Comparison of ENCODE assay signal across 2 worm cellular contexts in genomic region chrII:12866079-12866478, ce11.
TF ChIP-seq lines count a peak whose summit lies in the region.

No protein-coding gene starts in this region.

TF ChIP-seq in whole organism, L4 larva, 104 proteins besides CTCF, POLR2A, EP300 and RAD21:
- TF ChIP-seq nhr-77 (tag; optimal IDR thresholded peaks at IDR 0.05; lab: Kevin White, UChicago), result peak; percentile 1
- TF ChIP-seq F49E8.2 (tag; optimal IDR thresholded peaks at IDR 0.05; lab: Kevin White, UChicago; ENCODE audit: borderline replicate concordance), result no peak
- no peak for TF ChIP-seq mdl-1 (tag; optimal IDR thresholded peaks at IDR 0.05; lab: Kevin White, UChicago)
- TF ChIP-seq ZK337.2 (GFP tag; IDR thresholded peaks at IDR 0.05; lab: Robert Waterston, UW), result no peak
- no peak for TF ChIP-seq Y105C5A.15 (GFP tag; IDR thresholded peaks at IDR 0.05; lab: Robert Waterston, UW)
- no peak for TF ChIP-seq duxl-1 (tag; optimal IDR thresholded peaks at IDR 0.05; lab: Kevin White, UChicago; ENCODE audit: poor library complexity)
- TF ChIP-seq T26A8.4 (GFP tag; IDR thresholded peaks at IDR 0.05; lab: Robert Waterston, UW), result 0 out of 2 replicates have a peak, but pooled peaks have one; percentile 13
- TF ChIP-seq F44E2.7 (GFP tag; IDR thresholded peaks at IDR 0.05; lab: Robert Waterston, UW), result 0 out of 2 replicates have a peak, but pooled peaks have one; percentile 25
- no peak for TF ChIP-seq vab-7 (GFP tag; IDR thresholded peaks at IDR 0.05; lab: Robert Waterston, UW)
- TF ChIP-seq aha-1 (tag; lab: Kevin White, UChicago), result peak; percentile 85
- no peak for TF ChIP-seq lin-13 (GFP tag; optimal IDR thresholded peaks at IDR 0.05; lab: Kevin White, UChicago)
- TF ChIP-seq ama-1 (optimal IDR thresholded peaks at IDR 0.05; lab: Kevin White, UChicago), result peak; percentile 56
- 0 out of 2 replicates have a peak, but pooled peaks have one; percentile 60 for TF ChIP-seq dmd-8 (GFP tag; IDR thresholded peaks at IDR 0.05; lab: Robert Waterston, UW)
- TF ChIP-seq jun-1 (tag; optimal IDR thresholded peaks at IDR 0.05; lab: Kevin White, UChicago), result no peak
- TF ChIP-seq mep-1 (tag; optimal IDR thresholded peaks at IDR 0.05; lab: Kevin White, UChicago), result no peak

TF ChIP-seq in whole organism, young adult, 124 proteins besides CTCF, POLR2A, EP300 and RAD21:
- TF ChIP-seq F52B5.7 (tag; optimal IDR thresholded peaks at IDR 0.05; lab: Kevin White, UChicago), result peak; percentile 17
- 0 out of 2 replicates have a peak, but pooled peaks have one; percentile 30 for TF ChIP-seq hsf-1 (GFP tag; IDR thresholded peaks at IDR 0.05; lab: Robert Waterston, UW)
- no peak for TF ChIP-seq gei-17 (GFP tag; optimal IDR thresholded peaks at IDR 0.05; lab: Kevin White, UChicago)
- 0 out of 2 replicates have a peak, but pooled peaks have one; percentile 5 for TF ChIP-seq F33H1.4 (GFP tag; IDR thresholded peaks at IDR 0.05; lab: Robert Waterston, UW)
- no peak for TF ChIP-seq Y56A3A.18 (GFP tag; IDR thresholded peaks at IDR 0.05; lab: Robert Waterston, UW)
- peak; percentile 18; the same call in 1 of the 2 replicates for TF ChIP-seq ekl-4 (GFP tag; IDR thresholded peaks at IDR 0.05; lab: Robert Waterston, UW)
- TF ChIP-seq madf-3 (GFP tag; IDR thresholded peaks at IDR 0.05; lab: Robert Waterston, UW), result peak; percentile 78; the same call in 1 of the 2 replicates
- no peak for TF ChIP-seq egl-18 (GFP tag; IDR thresholded peaks at IDR 0.05; lab: Robert Waterston, UW)
- TF ChIP-seq attf-6 (GFP tag; IDR thresholded peaks at IDR 0.05; lab: Robert Waterston, UW), result peak; percentile 36; the same call in 1 of the 2 replicates
- TF ChIP-seq nfyb-1 (GFP tag; IDR thresholded peaks at IDR 0.05; lab: Robert Waterston, UW), result 0 out of 2 replicates have a peak, but pooled peaks have one; percentile 15
- TF ChIP-seq aptf-2 (GFP tag; conservative IDR thresholded peaks at IDR 0.05; lab: Robert Waterston, UW), result 0 out of 2 replicates have a peak, but pooled peaks have one; percentile 10

Comparison
In these comparisons a context has a peak if more than half of its experiments do, and no peak if none do; other contexts are left out.
1. Of the 7 proteins assayed by ChIP-seq in both whole organism, young adult and whole organism, L4 larva: peak only in whole organism, young adult: none; only in whole organism, L4 larva: ama-1; in both: none; in neither: 6.